Fruit fly (Drosophila melanogaster): Measurements from ENCODE around the gene nocte.

Gene nocte

DNA sequence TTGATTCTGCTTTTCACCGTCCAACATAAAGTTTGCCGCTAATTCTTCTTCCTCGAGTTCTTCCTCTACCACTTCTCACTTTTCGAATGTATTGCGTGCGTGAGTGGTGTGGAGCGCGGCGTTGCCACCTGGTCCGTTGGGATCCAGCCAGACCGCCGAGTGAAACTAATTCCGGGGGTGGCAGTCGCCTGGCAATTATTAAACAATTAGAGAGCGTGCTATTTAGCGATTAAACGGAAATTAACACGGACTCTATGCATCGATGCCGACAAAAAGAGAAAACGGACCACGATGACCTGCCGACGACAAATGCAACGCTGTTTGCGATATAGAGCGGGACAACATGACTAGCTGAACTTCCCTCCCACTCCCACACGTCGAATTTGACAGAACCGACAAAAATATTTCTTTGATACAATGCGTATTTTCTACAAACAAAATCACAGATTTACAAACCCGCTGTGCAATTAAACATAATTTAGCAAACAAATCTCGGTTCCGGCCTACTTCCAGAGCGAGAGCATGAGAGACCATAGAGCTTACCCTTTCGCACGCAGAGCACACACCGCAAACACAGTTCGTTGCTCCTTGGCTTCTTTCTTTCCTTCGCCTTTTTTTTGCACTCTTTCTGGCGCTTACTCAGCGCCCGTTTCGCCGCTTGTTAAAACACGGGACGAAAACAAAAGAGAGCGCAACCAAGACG, 814 bp downstream of the nocte start, which contains the start of gene CG2889 (continued):
- TF ChIP-seq D19A (tag; optimal IDR thresholded peaks at IDR 0.05) (no peak), CG5953 (GFP tag; IDR thresholded peaks at IDR 0.05) (no peak), Ets97D (GFP tag; optimal IDR thresholded peaks at IDR 0.05) (peak; percentile 61), CG32767 (GFP tag; IDR thresholded peaks at IDR 0.05) (0 out of 2 replicates have a peak, but pooled peaks have one; percentile 27), NFAT (GFP tag; IDR thresholded peaks at IDR 0.05) (no peak), Neu2 (GFP tag; optimal IDR thresholded peaks at IDR 0.05; ENCODE audit: borderline replicate concordance) (no peak), zfh2 (GFP tag; optimal IDR thresholded peaks at IDR 0.05) (peak; percentile 27), CG14014 (GFP tag; IDR thresholded peaks at IDR 0.05) (no peak), CG2116 (GFP tag; optimal IDR thresholded peaks at IDR 0.05) (peak; percentile 97), da (GFP tag; optimal IDR thresholded peaks at IDR 0.05) (no peak), Atf-2 (GFP tag; optimal IDR thresholded peaks at IDR 0.05) (no peak), trem (tag; optimal IDR thresholded peaks at IDR 0.05) (peak; percentile 51), CkIIα-i1 (GFP tag; IDR thresholded peaks at IDR 0.05) (no peak), ab (GFP tag; optimal IDR thresholded peaks at IDR 0.05) (no peak), dpn (GFP tag; optimal IDR thresholded peaks at IDR 0.05) (peak in 1 of 2 experiments; percentile 37), CG17385 (GFP tag; optimal IDR thresholded peaks at IDR 0.05) (peak; percentile 73), Jarid2 (GFP tag; optimal IDR thresholded peaks at IDR 0.05) (no peak), CG8765 (GFP tag; IDR thresholded peaks at IDR 0.05) (no peak), CG1603 (tag; optimal IDR thresholded peaks at IDR 0.05) (no peak), CG9437 (GFP tag; optimal IDR thresholded peaks at IDR 0.05) (no peak), CG6175 (GFP tag; IDR thresholded peaks at IDR 0.05) (no peak), CoRest (tag; optimal IDR thresholded peaks at IDR 0.05) (peak; percentile 18), dimm (GFP tag; IDR thresholded peaks at IDR 0.05) (no peak), CG34224 (GFP tag; IDR thresholded peaks at IDR 0.05; ENCODE audit: partially characterized antibody) (peak; percentile 20; the same call in 1 of the 3 replicates), Ada2b (GFP tag; IDR thresholded peaks at IDR 0.05) (no peak), Drgx (GFP tag; IDR thresholded peaks at IDR 0.05) (peak; percentile 33; the same call in 1 of the 2 replicates), pum (GFP tag; optimal IDR thresholded peaks at IDR 0.05) (peak; percentile 7), Abd-B (GFP tag; optimal IDR thresholded peaks at IDR 0.05) (no peak), lov (optimal IDR thresholded peaks at IDR 0.05) (no peak), lov (GFP tag; IDR thresholded peaks at IDR 0.05) (0 out of 3 replicates have a peak, but pooled peaks have one; percentile 26), vvl (GFP tag; IDR thresholded peaks at IDR 0.05) (0 out of 2 replicates have a peak, but pooled peaks have one; percentile 10), crc (GFP tag; optimal IDR thresholded peaks at IDR 0.05) (no peak), CG8290 (GFP tag; optimal IDR thresholded peaks at IDR 0.05) (peak; percentile 1), CG8290 (tag; optimal IDR thresholded peaks at IDR 0.05) (peak in 1 of 2 experiments; percentile 56), CG2129 (GFP tag; IDR thresholded peaks at IDR 0.05; ENCODE audit: partially characterized antibody) (peak; percentile 22; the same call in 1 of the 2 replicates), lmd (GFP tag; IDR thresholded peaks at IDR 0.05) (no peak), CrebB (tag; optimal IDR thresholded peaks at IDR 0.05) (no peak), CG12659 (GFP tag; optimal IDR thresholded peaks at IDR 0.05) (peak; percentile 43), knrl (GFP tag; IDR thresholded peaks at IDR 0.05; ENCODE audit: partially characterized antibody) (peak; percentile 69; the same call in 2 of the 3 replicates), pros (GFP tag; optimal IDR thresholded peaks at IDR 0.05) (no peak), CG4424 (GFP tag; optimal IDR thresholded peaks at IDR 0.05) (no peak), tio (GFP tag; optimal IDR thresholded peaks at IDR 0.05) (no peak), NC2α (GFP tag; optimal IDR thresholded peaks at IDR 0.05) (no peak), CG13424 (tag; optimal IDR thresholded peaks at IDR 0.05) (peak; percentile 23), nom (GFP tag; optimal IDR thresholded peaks at IDR 0.05) (no peak), phol (tag; optimal IDR thresholded peaks at IDR 0.05) (peak; percentile 38), Hr51 (GFP tag; optimal IDR thresholded peaks at IDR 0.05) (peak in 1 of 2 experiments; percentile 21), tap (tag; optimal IDR thresholded peaks at IDR 0.05) (no peak), Lpt (GFP tag; optimal IDR thresholded peaks at IDR 0.05) (no peak), CG17829 (tag; optimal IDR thresholded peaks at IDR 0.05) (no peak)
